Worm (Caenorhabditis elegans): Measurements from ENCODE around the gene Y59C2A.3.

The Y59C2A.3 gene

DNA sequence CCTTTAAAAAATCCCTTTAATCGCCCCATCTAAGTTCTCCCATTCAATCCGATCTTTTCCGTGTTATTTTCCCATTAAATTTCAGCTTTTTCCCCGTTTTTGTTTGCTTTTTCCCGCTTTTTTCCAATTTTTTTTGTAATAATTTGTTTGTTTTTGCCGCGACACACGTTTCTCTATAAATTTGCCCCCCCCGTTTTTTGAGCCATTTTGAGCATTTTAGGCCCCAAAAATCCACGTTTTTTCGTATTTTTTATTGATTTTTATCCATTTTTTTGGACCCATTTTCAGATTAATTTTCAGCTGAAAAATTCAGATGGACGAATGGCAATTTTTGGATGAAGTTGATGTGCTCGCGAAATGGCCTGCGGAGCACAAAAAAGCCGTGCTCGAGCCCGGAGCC is 23.6 kb upstream of the Y59C2A.3 start, which contains the start of gene F54A3.2 (continued):
- TF ChIP-seq rpc-1 (optimal IDR thresholded peaks at IDR 0.05): no peak
- no peak for TF ChIP-seq rpc-1 (tag; optimal IDR thresholded peaks at IDR 0.05)
- TF ChIP-seq nhr-90 (tag; optimal IDR thresholded peaks at IDR 0.05): no peak

DNA sequence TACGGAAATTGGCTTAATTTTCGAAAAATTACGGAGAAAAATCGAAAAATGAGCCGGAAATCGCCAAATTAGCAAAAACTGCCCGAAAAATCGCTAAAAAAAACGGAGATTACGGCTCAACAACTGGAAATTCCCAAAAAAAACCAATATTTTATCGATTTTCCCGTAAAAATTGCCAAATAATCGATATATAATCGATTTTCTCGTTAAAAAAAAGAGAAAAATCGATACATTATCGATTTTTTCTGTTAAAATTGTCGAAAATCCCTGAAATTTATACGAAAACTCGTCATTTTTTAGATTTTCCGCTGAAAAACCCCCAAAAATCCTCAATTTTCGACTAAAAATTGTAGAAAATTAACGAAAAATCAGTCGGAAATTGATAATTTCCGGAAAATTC is 16.6 kb upstream of the Y59C2A.3 start:
- TF ChIP-seq aptf-3 (GFP tag; IDR thresholded peaks at IDR 0.05) (no peak), bed-2 (GFP tag; IDR thresholded peaks at IDR 0.05) (no peak), dpl-1 (GFP tag; optimal IDR thresholded peaks at IDR 0.05) (no peak), sea-2 (GFP tag; IDR thresholded peaks at IDR 0.05) (no peak), K12H6.12 (tag; optimal IDR thresholded peaks at IDR 0.05) (no peak), ztf-28 (GFP tag; IDR thresholded peaks at IDR 0.05) (no peak), ccch-3 (GFP tag; optimal IDR thresholded peaks at IDR 0.05) (no peak), tbp1 (GFP tag; optimal IDR thresholded peaks at IDR 0.05) (no peak), aptf-2 (GFP tag; conservative IDR thresholded peaks at IDR 0.05) (no peak), sptf-2 (GFP tag; optimal IDR thresholded peaks at IDR 0.05) (no peak), gei-17 (GFP tag; optimal IDR thresholded peaks at IDR 0.05) (no peak), ekl-4 (GFP tag; IDR thresholded peaks at IDR 0.05) (no peak), nhr-90 (tag; optimal IDR thresholded peaks at IDR 0.05) (no peak), fkh-3 (tag; optimal IDR thresholded peaks at IDR 0.05) (no peak), nhr-80 (tag; optimal IDR thresholded peaks at IDR 0.05) (no peak), ceh-40 (GFP tag; IDR thresholded peaks at IDR 0.05) (no peak), D2030.7 (GFP tag; IDR thresholded peaks at IDR 0.05) (no peak), rcor-1 (GFP tag; IDR thresholded peaks at IDR 0.05) (no peak)

DNA sequence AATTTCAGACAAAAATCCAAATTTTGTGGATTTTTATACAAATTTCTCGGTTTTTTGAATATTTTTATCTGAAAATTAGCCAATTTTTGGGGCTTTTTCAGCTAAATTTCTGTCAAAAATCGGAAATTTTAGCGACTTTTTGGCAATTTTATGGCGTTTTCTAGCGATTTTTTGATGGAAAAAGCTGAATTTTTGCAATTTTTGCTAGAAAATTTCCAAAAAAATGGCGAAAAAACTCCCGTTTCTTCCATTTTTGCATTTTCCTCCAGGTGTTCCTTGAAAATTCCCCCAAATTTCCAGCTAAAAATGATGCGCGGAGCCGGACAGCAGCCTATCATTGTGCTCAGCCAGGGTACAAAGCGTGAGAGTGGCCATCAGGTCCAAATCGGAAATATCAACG is 13.5 kb upstream of the Y59C2A.3 start, which contains the start of gene cct-3:
Gene cct-3 (plus strand): TSS at position 301 of the 400 bp plus-strand sequence.
- TF ChIP-seq hsf-1 (GFP tag; IDR thresholded peaks at IDR 0.05) (no peak), madf-8 (GFP tag; conservative IDR thresholded peaks at IDR 0.05) (no peak), attf-3 (GFP tag; conservative IDR thresholded peaks at IDR 0.05) (no peak), Y95B8A.8 (GFP tag; IDR thresholded peaks at IDR 0.05) (no peak), lin-35 (GFP tag; optimal IDR thresholded peaks at IDR 0.05) (no peak)

DNA sequence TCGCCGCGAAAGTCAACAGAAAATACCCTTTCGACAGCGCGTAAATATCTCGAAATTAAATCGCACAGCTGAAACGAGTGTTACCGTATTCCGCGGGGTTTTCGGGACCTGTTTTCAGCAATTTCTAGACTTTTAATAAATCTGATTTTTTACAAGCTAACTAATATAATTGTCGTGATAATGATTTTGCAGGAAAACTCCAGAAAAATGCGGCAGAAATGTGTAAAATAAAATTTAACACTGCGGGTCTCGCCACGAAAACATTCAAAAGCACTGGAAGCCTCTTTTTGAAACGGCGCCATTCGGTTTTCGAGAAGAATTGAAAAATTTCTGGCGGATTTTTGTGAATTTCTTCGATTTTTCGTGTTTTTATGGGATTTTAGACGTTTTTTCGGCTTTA is 12.7 kb upstream of the Y59C2A.3 start, which contains the start of gene F54A3.6:
Gene F54A3.6 (minus strand): TSS at position 42 of the 400 bp plus-strand sequence.
- TF ChIP-seq efl-1 (GFP tag; optimal IDR thresholded peaks at IDR 0.05) (peak; percentile 17), lsl-1 (GFP tag; optimal IDR thresholded peaks at IDR 0.05) (peak; percentile 73), F33H1.4 (GFP tag; IDR thresholded peaks at IDR 0.05) (peak; percentile 89), D2030.7 (GFP tag; IDR thresholded peaks at IDR 0.05) (peak; percentile 52; the same call in 1 of the 2 replicates), hsf-1 (GFP tag; IDR thresholded peaks at IDR 0.05) (peak; percentile 80), mcd-1 (GFP tag; IDR thresholded peaks at IDR 0.05) (0 out of 2 replicates have a peak, but pooled peaks have one; percentile 29), madf-6 (GFP tag; IDR thresholded peaks at IDR 0.05) (peak; percentile 68), madf-8 (GFP tag; conservative IDR thresholded peaks at IDR 0.05) (peak; percentile 30; the same call in 1 of the 2 replicates), hmg-1.2 (GFP tag; IDR thresholded peaks at IDR 0.05) (peak; percentile 25; the same call in 1 of the 2 replicates)

DNA sequence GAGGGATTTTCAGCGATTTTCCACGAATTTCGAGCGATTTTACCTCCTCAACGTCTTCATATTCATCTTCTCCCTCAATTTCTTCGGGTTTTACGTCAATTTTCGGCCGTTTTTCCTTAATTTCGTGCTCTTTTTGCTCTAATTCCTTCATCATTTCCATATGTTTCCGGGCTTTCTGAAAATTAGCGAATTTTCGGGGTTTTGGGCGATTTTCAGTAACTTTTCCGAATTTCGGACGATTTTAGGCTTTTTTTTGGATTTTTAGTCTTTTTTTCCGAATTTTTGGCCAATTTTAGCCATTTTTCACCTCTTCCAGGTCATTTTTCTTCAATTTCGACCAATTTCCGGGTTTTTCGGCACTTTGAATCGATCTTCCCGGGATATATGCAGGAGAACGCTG is 10.6 kb upstream of the Y59C2A.3 start:
- no peak for TF ChIP-seq snpc-1.3 (tag; optimal IDR thresholded peaks at IDR 0.05; ENCODE audit: insufficient read depth)
- no peak for TF ChIP-seq nhr-179 (tag; optimal IDR thresholded peaks at IDR 0.05)
- no peak for TF ChIP-seq Y95B8A.8 (GFP tag; IDR thresholded peaks at IDR 0.05)
- no peak for TF ChIP-seq hsf-1 (GFP tag; IDR thresholded peaks at IDR 0.05)
- no peak for TF ChIP-seq ekl-4 (GFP tag; IDR thresholded peaks at IDR 0.05)
- TF ChIP-seq pbrm-1 (GFP tag; IDR thresholded peaks at IDR 0.05): no peak
- no peak for TF ChIP-seq zim-3 (tag; optimal IDR thresholded peaks at IDR 0.05)

Data from whole organism, young adult.